Fruit fly (Drosophila melanogaster): ENCODE results near the gene CG17283.

DNA sequence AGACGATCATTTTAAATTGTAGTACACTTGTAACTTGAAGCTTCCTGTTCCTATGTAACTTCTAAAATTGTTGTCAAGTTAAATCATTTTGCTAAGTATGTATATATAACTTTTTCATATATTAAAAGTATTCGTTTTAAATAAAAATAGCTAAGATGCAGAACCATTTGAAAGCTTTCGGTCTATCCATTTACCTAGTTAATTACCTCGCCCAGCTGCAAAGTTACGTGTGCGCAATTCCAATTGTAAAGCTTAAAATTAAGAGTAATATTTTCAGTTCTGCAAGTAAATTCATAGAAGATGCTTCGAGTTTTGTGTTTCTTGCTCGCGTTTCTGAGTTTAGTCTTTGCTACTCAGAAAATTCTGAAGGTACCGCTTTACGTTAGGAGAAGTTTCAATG, 1.6 kb downstream of the CG17283 start, which contains the start of gene CG5860:
- no peak for TF ChIP-seq Dfd (GFP tag; optimal IDR thresholded peaks at IDR 0.05)
- no peak for TF ChIP-seq Myc (optimal IDR thresholded peaks at IDR 0.05)
- TF ChIP-seq usp (GFP tag; optimal IDR thresholded peaks at IDR 0.05) = no peak
- TF ChIP-seq OdsH (GFP tag; optimal IDR thresholded peaks at IDR 0.05) = no peak
- no peak for TF ChIP-seq Vsx2 (GFP tag; optimal IDR thresholded peaks at IDR 0.05; ENCODE audit: partially characterized antibody)
- no peak for TF ChIP-seq tai (GFP tag; optimal IDR thresholded peaks at IDR 0.05)
- TF ChIP-seq Dif (GFP tag; optimal IDR thresholded peaks at IDR 0.05; ENCODE audit: partially characterized antibody) = no peak
- no peak for TF ChIP-seq pan (optimal IDR thresholded peaks at IDR 0.05)
